Fruit fly (Drosophila melanogaster): ENCODE measurements around the gene CG7714.

DNA sequence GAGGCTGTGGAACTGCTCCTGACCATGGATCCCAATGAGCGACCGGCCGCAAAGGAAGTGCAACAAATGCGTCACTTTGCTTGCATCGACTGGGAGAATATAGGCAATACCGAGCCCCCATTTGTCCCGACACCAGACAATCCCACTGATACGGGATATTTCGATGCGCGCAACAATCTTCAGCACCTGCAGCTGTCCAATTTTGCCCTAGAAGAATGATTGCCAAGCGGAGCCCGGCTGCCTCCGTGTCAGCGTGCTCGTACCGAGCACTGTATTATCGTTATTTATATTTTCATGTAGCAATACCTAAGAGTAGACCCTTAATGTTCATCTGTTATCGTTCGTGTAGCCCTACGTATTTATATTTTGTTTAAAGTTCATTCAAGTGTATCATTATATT lies 23.6 kb upstream of the CG7714 start:
- TF ChIP-seq pan (optimal IDR thresholded peaks at IDR 0.05) (no peak), CG8478 (optimal IDR thresholded peaks at IDR 0.05) (no peak), usp (GFP tag; optimal IDR thresholded peaks at IDR 0.05) (no peak)
